Comparison of ENCODE assay signal across 5 fruit fly cellular contexts in genomic region chr3R:8969301-8969925, dm6.
A peak's percentile ranks its signal among the peaks of the same experiment; 100 is the strongest.
TF ChIP-seq lines count a peak whose summit lies in the region.

No protein-coding gene starts in this region.

- no peak for TF ChIP-seq CTCF in whole organism, embryonic (GFP tag; optimal IDR thresholded peaks at IDR 0.05; lab: Kevin White, UChicago)

TF ChIP-seq in whole organism, 6 proteins besides CTCF, POLR2A, EP300 and RAD21:
- TF ChIP-seq psq (optimal IDR thresholded peaks at IDR 0.05; lab: Kevin White, UChicago) (no peak), Dll (optimal IDR thresholded peaks at IDR 0.05; lab: Kevin White, UChicago) (peak; percentile 71)

TF ChIP-seq in whole organism, embryonic, 481 proteins besides CTCF, POLR2A, EP300 and RAD21:
- TF ChIP-seq Hey (tag; optimal IDR thresholded peaks at IDR 0.05; lab: Kevin White, UChicago) (no peak), mld (GFP tag; IDR thresholded peaks at IDR 0.05; lab: Robert Waterston, UW; ENCODE audit: partially characterized antibody) (0 out of 3 replicates have a peak, but pooled peaks have one; percentile 20), kah (GFP tag; optimal IDR thresholded peaks at IDR 0.05; lab: Kevin White, UChicago) (no peak), sqz (GFP tag; optimal IDR thresholded peaks at IDR 0.05; lab: Kevin White, UChicago) (peak; percentile 17), kni (GFP tag; optimal IDR thresholded peaks at IDR 0.05; lab: Kevin White, UChicago) (peak; percentile 96), vvl (GFP tag; IDR thresholded peaks at IDR 0.05; lab: Robert Waterston, UW) (0 out of 2 replicates have a peak, but pooled peaks have one; percentile 7), sd (tag; optimal IDR thresholded peaks at IDR 0.05; lab: Kevin White, UChicago) (peak; percentile 76), CG12769 (tag; optimal IDR thresholded peaks at IDR 0.05; lab: Kevin White, UChicago) (peak; percentile 61), tgo (GFP tag; IDR thresholded peaks at IDR 0.05; lab: Robert Waterston, UW) (no peak), crol (GFP tag; IDR thresholded peaks at IDR 0.05; lab: Robert Waterston, UW) (peak; percentile 74), CG14710 (tag; optimal IDR thresholded peaks at IDR 0.05; lab: Kevin White, UChicago) (no peak), abd-A (tag; optimal IDR thresholded peaks at IDR 0.05; lab: Kevin White, UChicago) (no peak), Blimp-1 (GFP tag; optimal IDR thresholded peaks at IDR 0.05; lab: Kevin White, UChicago) (peak; percentile 32), cg (GFP tag; optimal IDR thresholded peaks at IDR 0.05; lab: Kevin White, UChicago) (no peak)
TF ChIP-seq in whole organism, embryonic: peak in this region for 8.

TF ChIP-seq in whole organism, prepupa, 60 proteins besides CTCF, POLR2A, EP300 and RAD21 (continues in another document):
- TF ChIP-seq CG6854 (GFP tag; optimal IDR thresholded peaks at IDR 0.05; lab: Kevin White, UChicago): peak; percentile 66
- no peak for TF ChIP-seq Lpt (GFP tag; optimal IDR thresholded peaks at IDR 0.05; lab: Kevin White, UChicago)
- no peak for TF ChIP-seq CG8119 (GFP tag; IDR thresholded peaks at IDR 0.05; lab: Robert Waterston, UW)
- no peak for TF ChIP-seq Eip93F (GFP tag; optimal IDR thresholded peaks at IDR 0.05; lab: Kevin White, UChicago)
- no peak for TF ChIP-seq CG10669 (GFP tag; optimal IDR thresholded peaks at IDR 0.05; lab: Kevin White, UChicago)
- TF ChIP-seq CG11294 (GFP tag; IDR thresholded peaks at IDR 0.05; lab: Robert Waterston, UW): no peak
- TF ChIP-seq spab (GFP tag; optimal IDR thresholded peaks at IDR 0.05; lab: Kevin White, UChicago): no peak
- TF ChIP-seq CG6163 (GFP tag; IDR thresholded peaks at IDR 0.05; lab: Robert Waterston, UW): no peak; the same call in 1 of the 3 replicates
- TF ChIP-seq CG6808 (GFP tag; optimal IDR thresholded peaks at IDR 0.05; lab: Kevin White, UChicago): no peak
- peak in 1 of 2 experiments; percentile 48 for TF ChIP-seq ss (GFP tag; optimal IDR thresholded peaks at IDR 0.05; lab: Kevin White, UChicago)
- 0 out of 3 replicates have a peak, but pooled peaks have one; percentile 8 for TF ChIP-seq eg (GFP tag; IDR thresholded peaks at IDR 0.05; lab: Robert Waterston, UW)
- TF ChIP-seq CG11902 (GFP tag; optimal IDR thresholded peaks at IDR 0.05; lab: Kevin White, UChicago): no peak
- no peak for TF ChIP-seq Met (GFP tag; optimal IDR thresholded peaks at IDR 0.05; lab: Kevin White, UChicago)
- TF ChIP-seq OdsH (GFP tag; optimal IDR thresholded peaks at IDR 0.05; lab: Kevin White, UChicago): no peak
- TF ChIP-seq CG32006 (GFP tag; optimal IDR thresholded peaks at IDR 0.05; lab: Kevin White, UChicago): no peak
- no peak for TF ChIP-seq net (GFP tag; optimal IDR thresholded peaks at IDR 0.05; lab: Kevin White, UChicago)
- no peak for TF ChIP-seq dac (GFP tag; optimal IDR thresholded peaks at IDR 0.05; lab: Kevin White, UChicago)
- no peak for TF ChIP-seq CG16779 (tag; optimal IDR thresholded peaks at IDR 0.05; lab: Kevin White, UChicago)
- no peak for TF ChIP-seq achi (GFP tag; optimal IDR thresholded peaks at IDR 0.05; lab: Kevin White, UChicago)
- no peak for TF ChIP-seq CG3032 (tag; optimal IDR thresholded peaks at IDR 0.05; lab: Kevin White, UChicago)
- TF ChIP-seq CG8319 (GFP tag; optimal IDR thresholded peaks at IDR 0.05; lab: Kevin White, UChicago): no peak
- TF ChIP-seq lz (GFP tag; optimal IDR thresholded peaks at IDR 0.05; lab: Kevin White, UChicago): no peak
- no peak for TF ChIP-seq CG10631 (GFP tag; optimal IDR thresholded peaks at IDR 0.05; lab: Kevin White, UChicago)
- TF ChIP-seq svp (GFP tag; lab: Kevin White, UChicago): no peak
- peak; percentile 31 for TF ChIP-seq Eip75B (GFP tag; optimal IDR thresholded peaks at IDR 0.05; lab: Kevin White, UChicago)
- TF ChIP-seq CG1621 (tag; optimal IDR thresholded peaks at IDR 0.05; lab: Kevin White, UChicago): no peak
- TF ChIP-seq CG6276 (GFP tag; optimal IDR thresholded peaks at IDR 0.05; lab: Kevin White, UChicago): no peak

TF ChIP-seq in whole organism, pupa, 21 proteins besides CTCF, POLR2A, EP300 and RAD21:
- TF ChIP-seq Snoo (tag; optimal IDR thresholded peaks at IDR 0.05; lab: Kevin White, UChicago) (no peak), CG32121 (GFP tag; IDR thresholded peaks at IDR 0.05; lab: Robert Waterston, UW) (no peak), D1 (tag; optimal IDR thresholded peaks at IDR 0.05; lab: Kevin White, UChicago) (no peak), CG13204 (GFP tag; optimal IDR thresholded peaks at IDR 0.05; lab: Kevin White, UChicago) (peak; percentile 93), Pif1B (GFP tag; optimal IDR thresholded peaks at IDR 0.05; lab: Kevin White, UChicago) (no peak), CG34367 (tag; optimal IDR thresholded peaks at IDR 0.05; lab: Kevin White, UChicago) (no peak), EcR (GFP tag; optimal IDR thresholded peaks at IDR 0.05; lab: Kevin White, UChicago) (peak; percentile 64), CG9948 (tag; optimal IDR thresholded peaks at IDR 0.05; lab: Kevin White, UChicago) (no peak), CG17806 (tag; optimal IDR thresholded peaks at IDR 0.05; lab: Kevin White, UChicago) (no peak)

TF ChIP-seq in whole organism, wandering third instar larva, 38 proteins besides CTCF, POLR2A, EP300 and RAD21:
- peak; percentile 88 for TF ChIP-seq psq (GFP tag; optimal IDR thresholded peaks at IDR 0.05; lab: Kevin White, UChicago)
- no peak for TF ChIP-seq Dfd (GFP tag; optimal IDR thresholded peaks at IDR 0.05; lab: Kevin White, UChicago)
- peak; percentile 28 for TF ChIP-seq fru (GFP tag; optimal IDR thresholded peaks at IDR 0.05; lab: Kevin White, UChicago)
